Worm (Caenorhabditis elegans): ENCODE measurements around the gene fbxb-77.
"Not testable (repeated sequence)": the region's sequence is repeated elsewhere in the genome, so short reads cannot be mapped to it uniquely, and the experiment has no call there.

ce11 chrIV:4720522-4720921 lies 35.4 kb downstream of the fbxb-77 start:
- TF ChIP-seq ztf-23 (GFP tag; IDR thresholded peaks at IDR 0.05) = peak; percentile 60; the same call in 1 of the 2 replicates
- not testable (repeated sequence) for TF ChIP-seq ref-1 (GFP tag; conservative IDR thresholded peaks at IDR 0.05); med-1 (GFP tag; optimal IDR thresholded peaks at IDR 0.05; ENCODE audit: insufficient read depth)

Measured in whole organism, midembryonic.